Fruit fly (Drosophila melanogaster) whole organism, embryonic: ENCODE results near the gene Sulf1.

Experiments used
- Adf1 ChIP-seq: fragments of 200-800 bp; sonication (Bioruptor generic); IDR thresholded peaks from 2 replicates; pipeline ENCODE4 v1.3.6; 2022; ENCODE audit warnings: missing biosample characterization, missing genetic modification characterization
- Atf6 ChIP-seq: fragments of 200-800 bp; sonication (Bioruptor generic); IDR thresholded peaks from 2 replicates; pipeline ENCODE4 v1.3.6; 2022; ENCODE audit warnings: missing biosample characterization, missing genetic modification characterization
- BEAF-32 ChIP-seq: fragments of 200-800 bp; sonication (Bioruptor generic); optimal IDR thresholded peaks from 3 replicates; lab custom pipeline; 2017; ENCODE audit warnings: missing biosample characterization, missing genetic modification characterization, mild to moderate bottlenecking, moderate library complexity, missing genetic modification reagents
- C15 ChIP-seq: fragments of 200-800 bp; sonication (Bioruptor generic); IDR thresholded peaks from 3 replicates; pipeline ENCODE4 v1.3.6; 2022; ENCODE audit warnings: missing biosample characterization, missing genetic modification characterization
- CG11247 ChIP-seq: fragments of 200-800 bp; sonication (Bioruptor generic); IDR thresholded peaks from 2 replicates; pipeline ENCODE4 v1.3.6; 2022; ENCODE audit warnings: missing biosample characterization, missing genetic modification characterization
- CG12155 ChIP-seq: fragments of 200-800 bp; sonication (Bioruptor generic); optimal IDR thresholded peaks from 3 replicates; lab custom pipeline; 2016; ENCODE audit warnings: missing biosample characterization, missing genetic modification characterization
- CG12769 ChIP-seq: fragments of 200-800 bp; sonication (Bioruptor generic); optimal IDR thresholded peaks from 2 replicates; lab custom pipeline; 2019; ENCODE audit warnings: missing biosample characterization, mild to moderate bottlenecking, missing genetic modification characterization, moderate library complexity
- CG13123 ChIP-seq: fragments of 200-800 bp; sonication (Bioruptor generic); optimal IDR thresholded peaks from 2 replicates; lab custom pipeline; 2016; ENCODE audit warnings: missing biosample characterization, missing genetic modification characterization
- CG34224 ChIP-seq: fragments of 200-800 bp; sonication (Bioruptor generic); IDR thresholded peaks from 3 replicates; pipeline ENCODE4 v1.3.6; 2022; ENCODE audit warnings: missing biosample characterization, missing genetic modification characterization; ENCODE audit not compliant: partially characterized antibody
- CG3726 ChIP-seq: fragments of 200-800 bp; sonication (Bioruptor generic); IDR thresholded peaks from 3 replicates; pipeline ENCODE4, ENCODE4 v1.3.6; 2022; ENCODE audit warnings: missing biosample characterization, missing genetic modification characterization
- CG4820 ChIP-seq: fragments of 200-800 bp; sonication (Bioruptor generic); optimal IDR thresholded peaks from 3 replicates; lab custom pipeline; 2016; ENCODE audit warnings: missing biosample characterization, missing genetic modification characterization
- CG7271 ChIP-seq: fragments of 200-800 bp; sonication (Bioruptor generic); optimal IDR thresholded peaks from 2 replicates; lab custom pipeline; 2018; ENCODE audit warnings: missing biosample characterization, mild to moderate bottlenecking, missing genetic modification characterization, moderate library complexity
- CG9876 ChIP-seq: fragments of 200-800 bp; sonication (Bioruptor generic); optimal IDR thresholded peaks from 2 replicates; lab custom pipeline; 2016; ENCODE audit warnings: missing biosample characterization, missing genetic modification characterization
- Dek ChIP-seq: fragments of 200-800 bp; sonication (Bioruptor generic); optimal IDR thresholded peaks from 3 replicates; lab custom pipeline; 2019; ENCODE audit warnings: missing biosample characterization, mild to moderate bottlenecking, missing genetic modification characterization, moderate library complexity
- Dfd ChIP-seq, 2 experiments: fragments of >200 bp; optimal IDR thresholded peaks; 2 replicates each; lab custom pipeline; 2017; ENCODE audit warnings: missing biosample characterization in 2 of 2, missing genetic modification characterization in 2 of 2
- Fer1 ChIP-seq: fragments of 200-800 bp; sonication (Bioruptor generic); optimal IDR thresholded peaks from 2 replicates; lab custom pipeline; 2017; ENCODE audit warnings: missing biosample characterization, mild to moderate bottlenecking, missing genetic modification characterization
- GATAe ChIP-seq: fragments of 200-800 bp; sonication (Bioruptor generic); conservative IDR thresholded peaks from 2 replicates; pipeline ENCODE4 v1.3.6; 2022; ENCODE audit warnings: missing biosample characterization, missing genetic modification characterization
- Hand ChIP-seq: fragments of 200-800 bp; sonication (Bioruptor generic); optimal IDR thresholded peaks from 2 replicates; lab custom pipeline; 2017; ENCODE audit warnings: mild to moderate bottlenecking, missing biosample characterization, missing genetic modification reagents, missing genetic modification characterization
- Hr3 ChIP-seq: fragments of 200-800 bp; sonication (Bioruptor generic); optimal IDR thresholded peaks from 3 replicates; lab custom pipeline; 2016; ENCODE audit warnings: missing biosample characterization, missing genetic modification characterization
- MBD-R2 ChIP-seq: fragments of 200-800 bp; sonication (Bioruptor generic); IDR thresholded peaks from 2 replicates; pipeline ENCODE4 v1.3.6; 2022; ENCODE audit warnings: missing biosample characterization, missing genetic modification characterization
- Max ChIP-seq: fragments of 200-800 bp; sonication (Bioruptor generic); optimal IDR thresholded peaks from 2 replicates; lab custom pipeline; 2016; ENCODE audit warnings: missing biosample characterization, mild to moderate bottlenecking, missing genetic modification characterization
- Mrtf ChIP-seq: fragments of 200-800 bp; sonication (Bioruptor generic); IDR thresholded peaks from 3 replicates; pipeline ENCODE4 v1.3.6; 2022; ENCODE audit warnings: missing biosample characterization, missing genetic modification characterization
- NfI ChIP-seq: fragments of 200-800 bp; sonication (Bioruptor generic); optimal IDR thresholded peaks from 3 replicates; lab custom pipeline; 2018; ENCODE audit warnings: missing biosample characterization, mild to moderate bottlenecking, missing genetic modification characterization, moderate library complexity
- Opbp ChIP-seq: fragments of 200-800 bp; sonication (Bioruptor generic); IDR thresholded peaks from 3 replicates; pipeline ENCODE4 v1.3.6; 2022; ENCODE audit warnings: missing biosample characterization, missing genetic modification characterization; ENCODE audit not compliant: partially characterized antibody
- Trl ChIP-seq, 3 experiments: fragments of >200 bp in 2 of 3; fragments of 200-800 bp in 1 of 3; sonication (Bioruptor generic) in 1 of 3; optimal IDR thresholded peaks; 2 replicates in 1 of 3; 3 replicates in 2 of 3; lab custom pipeline; 2016 to 2017; ENCODE audit warnings: missing biosample characterization in 1 of 3, missing genetic modification characterization in 1 of 3
- ato ChIP-seq: fragments of 200-800 bp; sonication (Bioruptor generic); IDR thresholded peaks from 2 replicates; pipeline ENCODE4 v1.3.6; 2022; ENCODE audit warnings: missing biosample characterization, missing genetic modification characterization; ENCODE audit not compliant: partially characterized antibody
- az2 ChIP-seq: fragments of 200-800 bp; sonication (Bioruptor generic); optimal IDR thresholded peaks from 3 replicates; lab custom pipeline; 2016; ENCODE audit warnings: missing biosample characterization, missing genetic modification characterization
- chinmo ChIP-seq: fragments of 200-800 bp; sonication (Bioruptor generic); IDR thresholded peaks from 4 replicates; pipeline ENCODE4 v1.3.6; 2022; ENCODE audit warnings: missing biosample characterization, missing genetic modification characterization; ENCODE audit not compliant: partially characterized antibody
- chn ChIP-seq: fragments of 200-800 bp; sonication (Bioruptor generic); optimal IDR thresholded peaks from 2 replicates; lab custom pipeline; 2016; ENCODE audit warnings: missing biosample characterization, missing genetic modification characterization
- croc ChIP-seq: fragments of 200-800 bp; sonication (Bioruptor generic); conservative IDR thresholded peaks from 3 replicates; pipeline ENCODE4 v1.3.6; 2022; ENCODE audit warnings: missing biosample characterization, missing genetic modification characterization
- crol ChIP-seq: fragments of 200-800 bp; sonication (Bioruptor generic); IDR thresholded peaks from 2 replicates; pipeline ENCODE4 v1.3.6; 2022; ENCODE audit warnings: missing biosample characterization, missing genetic modification characterization
- crp ChIP-seq, 2 experiments: fragments of 200-800 bp; sonication (Bioruptor generic); optimal IDR thresholded peaks; 2 replicates in 1 of 2; 3 replicates in 1 of 2; lab custom pipeline; 2017; ENCODE audit warnings: missing biosample characterization in 2 of 2, missing genetic modification characterization in 2 of 2, mild to moderate bottlenecking in 1 of 2, moderate library complexity in 1 of 2
- dm ChIP-seq: fragments of 200-800 bp; sonication (Bioruptor generic); optimal IDR thresholded peaks from 3 replicates; lab custom pipeline; 2016; ENCODE audit warnings: missing biosample characterization, missing genetic modification characterization
- ewg ChIP-seq: fragments of 200-800 bp; sonication (Bioruptor generic); optimal IDR thresholded peaks from 3 replicates; lab custom pipeline; 2017; ENCODE audit warnings: mild to moderate bottlenecking, missing biosample characterization, missing genetic modification reagents, missing genetic modification characterization
- exex ChIP-seq: fragments of 200-800 bp; sonication (Bioruptor generic); optimal IDR thresholded peaks from 4 replicates; lab custom pipeline; 2018; ENCODE audit warnings: missing biosample characterization, mild to moderate bottlenecking, missing genetic modification characterization, moderate library complexity
- gem ChIP-seq: fragments of 200-800 bp; sonication (Bioruptor generic); optimal IDR thresholded peaks from 2 replicates; lab custom pipeline; 2019; ENCODE audit warnings: missing biosample characterization, mild to moderate bottlenecking, missing genetic modification characterization, moderate library complexity
- hbn ChIP-seq: fragments of 200-800 bp; sonication (Bioruptor generic); IDR thresholded peaks from 2 replicates; pipeline ENCODE4 v1.3.6; 2022; ENCODE audit warnings: missing biosample characterization, missing genetic modification characterization; ENCODE audit not compliant: partially characterized antibody
- her ChIP-seq: fragments of 200-800 bp; sonication (Bioruptor generic); optimal IDR thresholded peaks from 2 replicates; lab custom pipeline; 2016; ENCODE audit warnings: missing biosample characterization, missing genetic modification characterization
- insv ChIP-seq, 2 experiments: fragments of 200-800 bp; sonication (Bioruptor generic); optimal IDR thresholded peaks; 3 replicates each; lab custom pipeline; 2016 to 2018; ENCODE audit warnings: missing biosample characterization in 2 of 2, missing genetic modification characterization in 2 of 2
- knrl ChIP-seq: fragments of 200-800 bp; sonication (Bioruptor generic); IDR thresholded peaks from 3 replicates; pipeline ENCODE4 v1.3.6; 2022; ENCODE audit warnings: missing biosample characterization, missing genetic modification characterization; ENCODE audit not compliant: partially characterized antibody
- mld ChIP-seq: fragments of 200-800 bp; sonication (Bioruptor generic); IDR thresholded peaks from 3 replicates; pipeline ENCODE4 v1.3.6; 2022; ENCODE audit warnings: missing biosample characterization, missing genetic modification characterization; ENCODE audit not compliant: partially characterized antibody
- org-1 ChIP-seq: fragments of 200-800 bp; sonication (Bioruptor generic); optimal IDR thresholded peaks from 2 replicates; lab custom pipeline; 2017; ENCODE audit warnings: missing biosample characterization, missing genetic modification characterization
- pros ChIP-seq: fragments of 200-800 bp; sonication (Bioruptor generic); optimal IDR thresholded peaks from 3 replicates; lab custom pipeline; 2019; ENCODE audit warnings: missing biosample characterization, mild to moderate bottlenecking, missing genetic modification characterization, moderate library complexity
- row ChIP-seq: fragments of 200-800 bp; sonication (Bioruptor generic); IDR thresholded peaks from 3 replicates; pipeline ENCODE4 v1.3.6; 2022; ENCODE audit warnings: missing biosample characterization, missing genetic modification characterization
- shn ChIP-seq: fragments of 200-800 bp; sonication (Bioruptor generic); optimal IDR thresholded peaks from 3 replicates; lab custom pipeline; 2016; ENCODE audit warnings: missing biosample characterization, missing genetic modification characterization
- sr ChIP-seq: fragments of 200-800 bp; sonication (Bioruptor generic); IDR thresholded peaks from 3 replicates; pipeline ENCODE4 v1.3.6; 2022; ENCODE audit warnings: missing biosample characterization, missing genetic modification characterization
- tio ChIP-seq: fragments of 200-800 bp; sonication (Bioruptor generic); optimal IDR thresholded peaks from 2 replicates; lab custom pipeline; 2017; ENCODE audit warnings: missing biosample characterization, missing genetic modification characterization, inconsistent platforms
- usp ChIP-seq: fragments of >200 bp; optimal IDR thresholded peaks from 2 replicates; lab custom pipeline; 2017; ENCODE audit warnings: missing biosample characterization, missing genetic modification characterization
- vvl ChIP-seq: fragments of 200-800 bp; sonication (Bioruptor generic); IDR thresholded peaks from 2 replicates; pipeline ENCODE4 v1.3.6; 2022; ENCODE audit warnings: missing biosample characterization, missing genetic modification characterization

Sulf1 gene

DNA sequence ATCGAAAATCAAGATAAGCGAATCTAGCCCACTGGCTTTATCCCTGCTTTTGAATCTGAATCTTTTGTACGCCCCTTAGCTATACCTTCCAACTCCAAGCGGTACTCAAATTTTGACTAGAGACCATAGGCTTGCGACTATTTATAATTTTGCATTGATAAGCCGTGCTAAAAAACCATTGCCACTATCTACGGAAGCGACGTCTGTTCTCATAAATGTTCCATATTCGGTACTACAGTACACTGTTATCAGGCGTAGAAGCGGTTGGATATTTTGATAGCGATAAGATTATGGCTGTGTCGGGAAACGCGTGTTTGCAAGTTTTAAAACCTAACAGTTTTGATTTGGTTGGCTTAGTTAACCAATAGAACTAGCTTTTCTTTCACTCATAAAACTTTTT lies 64.0 kb downstream of the Sulf1 start (continued):
- TF ChIP-seq exex (peak; percentile 37), MBD-R2 (GFP tag; lab: Robert Waterston, UW) (no peak), chn (no peak)

- TF ChIP-seq Trl (optimal IDR thresholded peaks at IDR 0.05; lab: Kevin White, UChicago), result peak; percentile 70 to 71
- TF ChIP-seq Trl (GFP tag; optimal IDR thresholded peaks at IDR 0.05; lab: Kevin White, UChicago), result no peak
- no peak for TF ChIP-seq usp (GFP tag; lab: Kevin White, UChicago)
- no peak for TF ChIP-seq CG13123 (GFP tag; lab: Kevin White, UChicago)
- no peak for TF ChIP-seq croc (GFP tag; lab: Robert Waterston, UW)
- no peak for TF ChIP-seq CG12155 (GFP tag; lab: Kevin White, UChicago)
- no peak for TF ChIP-seq gem (tag; lab: Kevin White, UChicago)
- no peak for TF ChIP-seq C15 (GFP tag; lab: Robert Waterston, UW)
- TF ChIP-seq NfI (GFP tag; lab: Kevin White, UChicago), result no peak
- no peak for TF ChIP-seq crp (GFP tag; optimal IDR thresholded peaks at IDR 0.05; lab: Kevin White, UChicago)
- TF ChIP-seq CG12769 (tag; lab: Kevin White, UChicago), result no peak
- no peak for TF ChIP-seq Hr3 (GFP tag; lab: Kevin White, UChicago)
- peak; percentile 88 for TF ChIP-seq ewg (GFP tag; lab: Kevin White, UChicago)
- TF ChIP-seq mld, result no peak
- 0 out of 4 replicates have a peak, but pooled peaks have one; percentile 29 for TF ChIP-seq chinmo
- TF ChIP-seq dm (GFP tag; lab: Kevin White, UChicago), result peak; percentile 6
- TF ChIP-seq tio, result no peak
- TF ChIP-seq BEAF-32 (GFP tag; lab: Kevin White, UChicago), result no peak
- no peak for TF ChIP-seq ato (GFP tag; lab: Robert Waterston, UW)
- TF ChIP-seq az2, result no peak
- TF ChIP-seq Fer1 (GFP tag; lab: Kevin White, UChicago), result no peak
- no peak for TF ChIP-seq GATAe (GFP tag; lab: Robert Waterston, UW)
- TF ChIP-seq CG7271, result no peak
- peak; percentile 36; the same call in 1 of the 2 replicates for TF ChIP-seq vvl (GFP tag; lab: Robert Waterston, UW)
- no peak for TF ChIP-seq hbn (GFP tag; lab: Robert Waterston, UW)
- TF ChIP-seq row (GFP tag; lab: Robert Waterston, UW), result no peak
- TF ChIP-seq Opbp (GFP tag; lab: Robert Waterston, UW), result no peak
- no peak for TF ChIP-seq Dfd (GFP tag; optimal IDR thresholded peaks at IDR 0.05; lab: Kevin White, UChicago)
- TF ChIP-seq Atf6 (GFP tag; lab: Robert Waterston, UW), result peak; percentile 21; the same call in 1 of the 2 replicates
- no peak for TF ChIP-seq insv (GFP tag; optimal IDR thresholded peaks at IDR 0.05; lab: Kevin White, UChicago)
- TF ChIP-seq CG34224 (GFP tag; lab: Robert Waterston, UW), result no peak
- no peak for TF ChIP-seq Mrtf (GFP tag; lab: Robert Waterston, UW)
- TF ChIP-seq org-1 (GFP tag; lab: Kevin White, UChicago), result no peak
- TF ChIP-seq CG9876 (GFP tag; lab: Kevin White, UChicago), result no peak
- no peak for TF ChIP-seq Max (GFP tag; lab: Kevin White, UChicago)
- TF ChIP-seq her (GFP tag; lab: Kevin White, UChicago), result no peak
- no peak for TF ChIP-seq shn (GFP tag; lab: Kevin White, UChicago)
- TF ChIP-seq Dek, result no peak
- no peak for TF ChIP-seq knrl (GFP tag; lab: Robert Waterston, UW)
- no peak for TF ChIP-seq pros
- no peak for TF ChIP-seq CG11247
- no peak for TF ChIP-seq Hand (GFP tag; lab: Kevin White, UChicago)
- 0 out of 3 replicates have a peak, but pooled peaks have one; percentile 32 for TF ChIP-seq sr (GFP tag; lab: Robert Waterston, UW)
- TF ChIP-seq CG3726 (GFP tag; lab: Robert Waterston, UW), result no peak
- peak; percentile 66 for TF ChIP-seq crol (GFP tag; lab: Robert Waterston, UW)
- no peak for TF ChIP-seq Adf1 (GFP tag; lab: Robert Waterston, UW)
- TF ChIP-seq CG4820 (GFP tag; lab: Kevin White, UChicago), result no peak
These were observed 64.8 kb downstream of the Sulf1 start for dm6 chr3R:16274534-16274933.
